Worm (Caenorhabditis elegans): Measurements from ENCODE around the gene jmjd-3.2.

Gene jmjd-3.2

ce11 chrX:14480248-14480647 lies 32.2 kb downstream of the jmjd-3.2 start, which contains the start of gene gfi-3 (continued):
- TF ChIP-seq tbx-2 (tag; optimal IDR thresholded peaks at IDR 0.05) (peak; percentile 72), lin-11 (tag; optimal IDR thresholded peaks at IDR 0.05) (no peak), npax-4 (tag; optimal IDR thresholded peaks at IDR 0.05) (no peak), ceh-30 (tag; optimal IDR thresholded peaks at IDR 0.05) (no peak), lim-6 (tag; optimal IDR thresholded peaks at IDR 0.05) (no peak), ceh-34 (tag; optimal IDR thresholded peaks at IDR 0.05) (peak; percentile 77), che-1 (tag; optimal IDR thresholded peaks at IDR 0.05) (no peak), ceh-14 (tag; optimal IDR thresholded peaks at IDR 0.05) (peak; percentile 11), zip-5 (tag; optimal IDR thresholded peaks at IDR 0.05) (no peak), madf-2 (tag; optimal IDR thresholded peaks at IDR 0.05) (peak; percentile 48), elt-2 (tag; optimal IDR thresholded peaks at IDR 0.05) (peak; percentile 72), ztf-16 (tag; optimal IDR thresholded peaks at IDR 0.05) (no peak), unc-3 (GFP tag; conservative IDR thresholded peaks at IDR 0.05) (peak; percentile 20; the same call in 1 of the 2 replicates), unc-3 (tag; optimal IDR thresholded peaks at IDR 0.05) (no peak), syd-9 (tag; optimal IDR thresholded peaks at IDR 0.05) (peak; percentile 10), pha-2 (tag; optimal IDR thresholded peaks at IDR 0.05) (peak; percentile 17), pros-1 (tag; optimal IDR thresholded peaks at IDR 0.05) (no peak), ceh-2 (tag; optimal IDR thresholded peaks at IDR 0.05) (peak; percentile 4), sdc-2 (tag; optimal IDR thresholded peaks at IDR 0.05) (peak; percentile 76), rnt-1 (tag; optimal IDR thresholded peaks at IDR 0.05) (peak; percentile 25), dmd-4 (tag; optimal IDR thresholded peaks at IDR 0.05; ENCODE audit: borderline replicate concordance) (peak; percentile 36), odd-2 (tag; optimal IDR thresholded peaks at IDR 0.05) (no peak), F13H6.1 (tag; optimal IDR thresholded peaks at IDR 0.05) (peak; percentile 8), fax-1 (tag; optimal IDR thresholded peaks at IDR 0.05) (no peak), Y22D7AL.16 (tag; optimal IDR thresholded peaks at IDR 0.05) (no peak), ttx-3 (tag; optimal IDR thresholded peaks at IDR 0.05) (peak; percentile 41), ceh-24 (tag; optimal IDR thresholded peaks at IDR 0.05) (no peak), sox-4 (tag; optimal IDR thresholded peaks at IDR 0.05) (peak; percentile 33)

ce11 chrX:14481637-14482036 lies 33.6 kb downstream of the jmjd-3.2 start:
- no peak for TF ChIP-seq ceh-31 (tag; optimal IDR thresholded peaks at IDR 0.05)
- no peak for TF ChIP-seq rnt-1 (tag; optimal IDR thresholded peaks at IDR 0.05)
- TF ChIP-seq gmeb-2 (tag; optimal IDR thresholded peaks at IDR 0.05), result no peak
- TF ChIP-seq ama-1 (optimal IDR thresholded peaks at IDR 0.05), result no peak
- TF ChIP-seq eyg-1 (tag; optimal IDR thresholded peaks at IDR 0.05), result no peak
- TF ChIP-seq ceh-48 (tag; optimal IDR thresholded peaks at IDR 0.05), result no peak
- no peak for TF ChIP-seq hlh-15 (tag; optimal IDR thresholded peaks at IDR 0.05)
- TF ChIP-seq tbx-7 (tag; optimal IDR thresholded peaks at IDR 0.05), result no peak
- no peak for TF ChIP-seq mec-3 (tag; optimal IDR thresholded peaks at IDR 0.05; ENCODE audit: borderline replicate concordance)
- no peak for TF ChIP-seq ceh-6 (GFP tag; optimal IDR thresholded peaks at IDR 0.05)
- TF ChIP-seq elt-2 (tag; optimal IDR thresholded peaks at IDR 0.05), result no peak
- TF ChIP-seq ceh-14 (tag; optimal IDR thresholded peaks at IDR 0.05), result no peak
- no peak for TF ChIP-seq unc-3 (GFP tag; conservative IDR thresholded peaks at IDR 0.05)
- TF ChIP-seq unc-3 (tag; optimal IDR thresholded peaks at IDR 0.05), result no peak
- TF ChIP-seq pat-9 (tag; optimal IDR thresholded peaks at IDR 0.05), result no peak
- no peak for TF ChIP-seq ahr-1 (tag; optimal IDR thresholded peaks at IDR 0.05)
- TF ChIP-seq che-1 (tag; optimal IDR thresholded peaks at IDR 0.05), result no peak
- TF ChIP-seq T23F11.4 (GFP tag; optimal IDR thresholded peaks at IDR 0.05), result no peak
- no peak for TF ChIP-seq C38D4.7 (GFP tag; optimal IDR thresholded peaks at IDR 0.05)

ce11 chrX:14484827-14485226 lies 36.8 kb downstream of the jmjd-3.2 start, which contains the start of gene M163.8:
Gene M163.8, plus strand, starts transcription at chrX:14485127.
- TF ChIP-seq syd-9 (tag; optimal IDR thresholded peaks at IDR 0.05) (no peak), nhr-232 (tag; optimal IDR thresholded peaks at IDR 0.05) (no peak), C08G9.2 (tag; optimal IDR thresholded peaks at IDR 0.05) (no peak), rnt-1 (tag; optimal IDR thresholded peaks at IDR 0.05) (no peak), pha-4 (tag; optimal IDR thresholded peaks at IDR 0.05) (no peak), unc-42 (tag; optimal IDR thresholded peaks at IDR 0.05) (no peak), pat-9 (tag; optimal IDR thresholded peaks at IDR 0.05) (no peak), elt-4 (tag; optimal IDR thresholded peaks at IDR 0.05) (no peak), pax-1 (tag; optimal IDR thresholded peaks at IDR 0.05) (no peak), ceh-6 (GFP tag; optimal IDR thresholded peaks at IDR 0.05) (no peak), unc-86 (tag; optimal IDR thresholded peaks at IDR 0.05) (no peak), Y22D7AL.16 (tag; optimal IDR thresholded peaks at IDR 0.05) (no peak), sdc-2 (tag; optimal IDR thresholded peaks at IDR 0.05) (no peak), ceh-22 (tag; optimal IDR thresholded peaks at IDR 0.05) (no peak), T23F11.4 (GFP tag; optimal IDR thresholded peaks at IDR 0.05) (no peak), ttx-3 (tag; optimal IDR thresholded peaks at IDR 0.05) (no peak)
